Worm (Caenorhabditis elegans) whole organism, early embryonic: ENCODE results near the gene C25H3.3.

ENCODE experiments used
- B0310.2 ChIP-seq: sonication (generic microtip); optimal IDR thresholded peaks from 2 replicates; lab custom pipeline; 2016; ENCODE audit warnings: mild to moderate bottlenecking, missing genetic modification characterization, missing compliant biosample characterization
- F13C5.2 ChIP-seq: sonication (generic microtip); optimal IDR thresholded peaks from 2 replicates; lab custom pipeline; 2017; ENCODE audit warnings: mild to moderate bottlenecking, missing genetic modification characterization, inconsistent platforms, missing compliant biosample characterization
- ama-1 ChIP-seq: fragments of 150-350 bp; optimal IDR thresholded peaks from 2 replicates; lab custom pipeline; 2014
- ceh-13 ChIP-seq: fragments of 200-800 bp; sonication (Bioruptor generic); optimal IDR thresholded peaks from 2 replicates; lab custom pipeline; 2018; ENCODE audit warnings: mild to moderate bottlenecking, missing genetic modification characterization, missing compliant biosample characterization
- ets-7 ChIP-seq: sonication (generic microtip); optimal IDR thresholded peaks from 2 replicates; lab custom pipeline; 2016; ENCODE audit warnings: missing genotype, missing genetic modification characterization, missing compliant biosample characterization
- flt-1 ChIP-seq: fragments of 200-800 bp; sonication (Bioruptor generic); IDR thresholded peaks from 2 replicates; pipeline ENCODE4 v1.3.6; 2022; ENCODE audit warnings: missing genetic modification characterization, missing compliant biosample characterization
- hmbx-1 ChIP-seq: sonication (generic microtip); optimal IDR thresholded peaks from 2 replicates; lab custom pipeline; 2016; ENCODE audit warnings: mild to moderate bottlenecking, missing genetic modification characterization, missing compliant biosample characterization
- hmg-4 ChIP-seq: fragments of 200-800 bp; sonication (Bioruptor generic); optimal IDR thresholded peaks from 2 replicates; lab custom pipeline; 2018; ENCODE audit warnings: mild to moderate bottlenecking, missing genetic modification characterization, missing compliant biosample characterization
- hnd-1 ChIP-seq: sonication (generic microtip); optimal IDR thresholded peaks from 2 replicates; lab custom pipeline; 2016; ENCODE audit warnings: missing genetic modification characterization, missing compliant biosample characterization
- pes-1 ChIP-seq: fragments of 200-800 bp; sonication (Bioruptor generic); IDR thresholded peaks from 2 replicates; pipeline ENCODE4 v1.3.6; 2022; ENCODE audit warnings: missing genetic modification reagents, missing genetic modification characterization, missing compliant biosample characterization
- scrt-1 ChIP-seq: fragments of 200-800 bp; sonication (Bioruptor generic); IDR thresholded peaks from 2 replicates; pipeline ENCODE4 v1.3.6; 2022; ENCODE audit warnings: missing genetic modification characterization, missing compliant biosample characterization
- sea-1 ChIP-seq: fragments of 200-800 bp; sonication (Bioruptor generic); conservative IDR thresholded peaks from 2 replicates; pipeline ENCODE4 v1.3.6; 2022; ENCODE audit warnings: missing genetic modification characterization, missing compliant biosample characterization
- tbx-37 ChIP-seq: fragments of 200-800 bp; sonication (Bioruptor generic); conservative IDR thresholded peaks from 2 replicates; pipeline ENCODE4 v1.3.6; 2022; ENCODE audit warnings: missing genetic modification reagents, missing genetic modification characterization, missing compliant biosample characterization
- tra-4 ChIP-seq: sonication (generic microtip); optimal IDR thresholded peaks from 2 replicates; lab custom pipeline; 2017; ENCODE audit warnings: missing genetic modification characterization, missing compliant biosample characterization

DNA sequence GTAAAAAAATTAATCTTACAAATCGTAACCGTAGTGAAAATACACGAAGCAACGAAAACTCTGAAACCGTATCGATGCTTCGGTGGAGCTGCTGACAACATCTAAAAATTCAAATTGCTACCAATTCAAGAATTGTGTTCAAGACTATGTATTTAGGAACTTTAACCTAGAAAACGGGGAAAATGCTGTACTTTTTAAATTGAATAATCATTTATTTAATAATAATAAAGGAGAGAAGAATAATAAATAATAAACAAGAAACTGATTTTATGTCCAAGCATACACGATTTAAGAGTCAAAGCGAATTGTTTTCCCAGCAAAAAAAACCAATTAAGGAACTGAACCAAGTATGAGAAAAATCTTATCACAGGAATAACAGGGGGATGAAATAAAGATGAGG lies 24.4 kb upstream of the C25H3.3 start, which contains the start of gene C25H3.17:
- TF ChIP-seq ama-1 (lab: Kevin White, UChicago): no peak
- no peak for TF ChIP-seq pes-1
- no peak for TF ChIP-seq flt-1 (GFP tag; lab: Robert Waterston, UW)
- TF ChIP-seq ets-7 (tag; lab: Kevin White, UChicago): no peak
- no peak for TF ChIP-seq B0310.2 (tag; lab: Kevin White, UChicago)
- no peak for TF ChIP-seq sea-1 (GFP tag; lab: Robert Waterston, UW)
- no peak for TF ChIP-seq scrt-1 (GFP tag; lab: Robert Waterston, UW)
- TF ChIP-seq hmg-4 (GFP tag; lab: Kevin White, UChicago): no peak
- TF ChIP-seq tra-4: no peak
- no peak for TF ChIP-seq F13C5.2 (tag; lab: Kevin White, UChicago)
- TF ChIP-seq tbx-37 (GFP tag; lab: Robert Waterston, UW): no peak
- no peak for TF ChIP-seq ceh-13 (GFP tag; lab: Kevin White, UChicago)
- TF ChIP-seq hnd-1 (tag; lab: Kevin White, UChicago): no peak
- TF ChIP-seq hmbx-1: no peak
